Fruit fly (Drosophila melanogaster) whole organism, adult: ENCODE data around the gene Pex7.

Experiments
- CG11617 ChIP-seq: fragments of 200-800 bp; sonication (Bioruptor generic); optimal IDR thresholded peaks from 2 replicates; lab custom pipeline; 2017; ENCODE audit warnings: mild to moderate bottlenecking, missing biosample characterization, missing genetic modification reagents, missing genetic modification characterization
- CG12768 ChIP-seq: fragments of 200-800 bp; sonication (Bioruptor generic); optimal IDR thresholded peaks from 2 replicates; lab custom pipeline; 2017; ENCODE audit warnings: missing biosample characterization, missing genetic modification characterization, mild to moderate bottlenecking, moderate library complexity, missing genetic modification reagents
- CG14711 ChIP-seq: fragments of 200-800 bp; sonication (Bioruptor generic); optimal IDR thresholded peaks from 2 replicates; lab custom pipeline; 2018; ENCODE audit warnings: missing biosample characterization, mild to moderate bottlenecking, missing genetic modification characterization, moderate library complexity
- CG1620 ChIP-seq: fragments of 200-800 bp; sonication (Bioruptor generic); optimal IDR thresholded peaks from 2 replicates; lab custom pipeline; 2016; ENCODE audit warnings: missing biosample characterization, missing genetic modification characterization
- CG33017 ChIP-seq: fragments of 200-800 bp; sonication (Bioruptor generic); optimal IDR thresholded peaks from 2 replicates; lab custom pipeline; 2018; ENCODE audit warnings: missing biosample characterization, mild to moderate bottlenecking, missing genetic modification characterization, moderate library complexity
- CG5204 ChIP-seq: fragments of 200-800 bp; sonication (Bioruptor generic); optimal IDR thresholded peaks from 2 replicates; lab custom pipeline; 2016; ENCODE audit warnings: missing biosample characterization, missing genetic modification characterization
- CG7045 ChIP-seq: fragments of 200-800 bp; sonication (Bioruptor generic); optimal IDR thresholded peaks from 2 replicates; lab custom pipeline; 2017; ENCODE audit warnings: missing biosample characterization, mild to moderate bottlenecking, missing genetic modification characterization
- CG7101 ChIP-seq: fragments of 200-800 bp; sonication (Bioruptor generic); optimal IDR thresholded peaks from 2 replicates; lab custom pipeline; 2018; ENCODE audit warnings: missing biosample characterization, mild to moderate bottlenecking, missing genetic modification characterization, moderate library complexity
- Clk ChIP-seq: fragments of 200-800 bp; sonication (Bioruptor generic); optimal IDR thresholded peaks from 2 replicates; lab custom pipeline; 2017; ENCODE audit warnings: missing biosample characterization, missing genetic modification characterization
- Crg-1 ChIP-seq: fragments of 200-800 bp; sonication (Bioruptor generic); optimal IDR thresholded peaks from 2 replicates; lab custom pipeline; 2016; ENCODE audit warnings: missing biosample characterization, missing genetic modification characterization
- Hr96 ChIP-seq: fragments of 200-800 bp; sonication (Bioruptor generic); optimal IDR thresholded peaks from 2 replicates; lab custom pipeline; 2016; ENCODE audit warnings: missing biosample characterization, missing genetic modification characterization
- Mnt ChIP-seq: fragments of 200-800 bp; sonication (Bioruptor generic); optimal IDR thresholded peaks from 2 replicates; lab custom pipeline; 2016; ENCODE audit warnings: missing biosample characterization, mild to moderate bottlenecking, missing genetic modification characterization
- bab1 ChIP-seq: fragments of 200-800 bp; sonication (Bioruptor generic); optimal IDR thresholded peaks from 3 replicates; lab custom pipeline; 2019; ENCODE audit warnings: missing biosample characterization, mild to moderate bottlenecking, missing genetic modification characterization, moderate library complexity
- cic ChIP-seq: fragments of 200-800 bp; sonication (Bioruptor generic); optimal IDR thresholded peaks from 2 replicates; lab custom pipeline; 2017; ENCODE audit warnings: missing biosample characterization, mild to moderate bottlenecking, missing genetic modification characterization, moderate library complexity
- cnc ChIP-seq, 2 experiments: fragments of >200 bp; optimal IDR thresholded peaks; 2 replicates each; lab custom pipeline; 2017
- kay ChIP-seq: fragments of 200-800 bp; sonication (Bioruptor generic); peaks from one replicate; lab custom pipeline; 2016; ENCODE audit warnings: missing biosample characterization, missing genetic modification characterization, borderline replicate concordance
- ovo ChIP-seq: fragments of 200-800 bp; sonication (Bioruptor generic); optimal IDR thresholded peaks from 2 replicates; lab custom pipeline; 2016; ENCODE audit warnings: missing biosample characterization, missing genetic modification characterization
- pad ChIP-seq: fragments of 200-800 bp; sonication (Bioruptor generic); optimal IDR thresholded peaks from 3 replicates; lab custom pipeline; 2017; ENCODE audit warnings: missing biosample characterization, missing genetic modification characterization, mild to moderate bottlenecking, moderate library complexity, missing genetic modification reagents
- tj ChIP-seq: fragments of 200-800 bp; sonication (Bioruptor generic); optimal IDR thresholded peaks from 3 replicates; lab custom pipeline; 2017; ENCODE audit warnings: missing biosample characterization, mild to moderate bottlenecking, missing genetic modification characterization, moderate library complexity
- toe ChIP-seq: fragments of 200-800 bp; sonication (Bioruptor generic); optimal IDR thresholded peaks from 2 replicates; lab custom pipeline; 2016; ENCODE audit warnings: missing biosample characterization, missing genetic modification characterization

Gene Pex7

DNA sequence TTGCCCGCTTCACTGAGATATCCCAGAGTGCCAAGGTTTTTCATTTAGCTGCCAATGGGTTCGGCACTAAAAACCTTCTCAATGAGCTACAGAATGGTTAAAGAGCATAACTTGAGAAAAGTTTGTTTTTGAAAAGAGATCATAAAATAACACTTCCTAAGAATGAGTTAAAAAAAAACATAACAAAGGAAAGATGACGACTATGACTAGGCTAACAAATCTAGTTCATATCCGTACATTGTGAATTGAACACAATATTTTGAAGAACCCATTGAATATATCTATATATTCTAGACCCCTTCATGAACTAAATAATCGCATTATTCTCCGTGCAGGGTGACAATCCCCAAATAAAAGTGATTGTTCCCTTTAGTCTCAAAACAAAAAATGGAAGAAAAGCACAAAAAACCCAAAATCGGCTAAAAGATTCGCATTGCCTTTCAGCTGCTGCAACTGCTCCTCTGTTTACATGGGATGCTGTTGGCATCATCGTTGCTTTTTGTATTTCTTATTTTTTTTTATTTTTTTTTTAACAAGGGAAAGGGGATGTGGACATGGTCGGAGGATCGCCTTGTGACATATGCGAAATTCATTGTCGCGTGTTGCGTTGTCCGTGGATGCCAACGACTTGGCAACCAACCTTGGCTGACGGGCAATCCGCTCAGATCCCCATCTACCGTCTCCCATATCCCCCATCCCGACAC, 9.9 kb downstream of the Pex7 start:
- TF ChIP-seq cic = no peak
- TF ChIP-seq toe (GFP tag; lab: Kevin White, UChicago) = peak; percentile 48
- no peak for TF ChIP-seq tj (GFP tag; lab: Kevin White, UChicago)
- TF ChIP-seq kay (GFP tag; lab: Kevin White, UChicago) = peak; percentile 21
- no peak for TF ChIP-seq cnc (optimal IDR thresholded peaks at IDR 0.05; lab: Kevin White, UChicago)

DNA sequence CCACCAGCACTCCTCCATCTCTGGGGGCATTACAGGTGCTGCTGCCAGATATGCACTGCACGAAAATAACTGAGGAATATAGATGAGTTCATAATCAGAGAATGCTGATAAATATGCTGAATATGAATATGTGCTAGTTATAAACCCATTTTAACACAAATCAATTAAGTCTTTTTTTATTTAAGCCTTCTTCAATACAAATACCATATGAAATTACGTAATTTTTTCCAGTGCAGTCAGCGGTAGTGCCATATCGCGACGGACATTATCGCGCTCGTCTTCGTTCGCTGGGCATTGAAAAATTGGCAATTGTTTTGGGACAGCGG, 10.4 kb downstream of the Pex7 start:
- TF ChIP-seq CG7101 (tag; lab: Kevin White, UChicago) = peak; percentile 15
- no peak for TF ChIP-seq CG33017 (tag; lab: Kevin White, UChicago)
- peak; percentile 43 for TF ChIP-seq CG5204 (GFP tag; lab: Kevin White, UChicago)

DNA sequence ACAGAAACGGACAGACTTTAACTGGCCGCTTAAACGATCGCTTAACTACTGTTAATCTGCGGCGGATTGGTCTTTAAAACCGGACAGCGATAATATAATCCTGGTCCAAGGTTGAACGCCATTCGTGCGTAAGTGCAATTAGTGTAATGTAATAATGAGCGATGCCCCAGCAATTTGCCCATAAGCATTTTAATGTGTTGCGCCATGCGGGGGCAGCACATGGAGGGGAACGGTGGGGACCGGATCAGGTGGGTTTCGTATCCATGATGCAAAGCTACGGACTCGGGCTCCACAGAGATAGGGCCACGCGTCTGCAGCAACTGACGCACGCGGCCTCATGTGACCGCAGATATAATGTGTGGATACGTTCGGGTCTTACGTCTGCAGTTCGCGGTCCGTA, 10.8 kb downstream of the Pex7 start:
- TF ChIP-seq CG14711 (tag; lab: Kevin White, UChicago) = no peak
- TF ChIP-seq Crg-1 = no peak
- no peak for TF ChIP-seq CG7045 (GFP tag; lab: Kevin White, UChicago)
- no peak for TF ChIP-seq cnc (optimal IDR thresholded peaks at IDR 0.05; lab: Kevin White, UChicago)
- no peak for TF ChIP-seq ovo (GFP tag; lab: Kevin White, UChicago)
- no peak for TF ChIP-seq bab1
- no peak for TF ChIP-seq CG5204 (GFP tag; lab: Kevin White, UChicago)

DNA sequence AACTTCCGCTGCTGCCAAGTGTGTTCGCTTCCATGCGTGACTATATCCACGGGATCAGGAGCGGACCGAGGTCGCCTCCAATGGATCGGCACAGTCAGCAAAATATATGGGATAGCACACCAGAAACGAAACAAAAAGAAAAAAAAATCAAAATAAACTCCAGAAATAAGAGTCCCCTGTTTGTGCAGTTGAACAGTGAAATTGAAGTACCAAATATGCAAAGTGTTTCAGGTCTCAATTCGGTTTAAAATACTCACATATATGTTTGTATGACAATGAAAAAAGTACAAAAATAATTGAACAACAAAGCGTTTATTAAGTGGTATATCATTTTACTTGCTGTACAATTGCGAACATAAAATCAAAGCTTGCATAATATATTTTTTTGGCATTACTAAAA, 12.7 kb downstream of the Pex7 start:
- peak; percentile 93 for TF ChIP-seq tj (GFP tag; lab: Kevin White, UChicago)
- TF ChIP-seq ovo (GFP tag; lab: Kevin White, UChicago) = no peak

DNA sequence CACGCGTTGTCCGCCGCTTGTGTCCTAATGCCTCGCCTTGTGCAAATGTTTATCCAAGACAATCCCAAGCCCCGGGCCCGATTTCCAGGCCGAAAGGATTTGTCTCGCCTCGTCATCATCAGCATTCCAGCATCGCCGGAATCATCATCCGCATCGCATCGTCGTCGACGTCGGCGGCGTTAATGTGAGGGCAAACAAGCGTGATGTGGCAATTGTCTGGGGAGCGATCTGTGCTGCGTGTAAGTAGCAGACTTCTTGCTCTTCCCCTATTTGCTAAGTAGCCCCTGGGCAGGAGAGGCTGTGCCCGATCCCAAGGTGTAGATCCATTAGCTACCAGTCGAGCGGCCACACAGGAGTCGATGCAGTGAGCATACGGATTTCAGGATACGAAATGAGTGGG, 13.9 kb downstream of the Pex7 start:
- TF ChIP-seq CG14711 (tag; lab: Kevin White, UChicago) = no peak

DNA sequence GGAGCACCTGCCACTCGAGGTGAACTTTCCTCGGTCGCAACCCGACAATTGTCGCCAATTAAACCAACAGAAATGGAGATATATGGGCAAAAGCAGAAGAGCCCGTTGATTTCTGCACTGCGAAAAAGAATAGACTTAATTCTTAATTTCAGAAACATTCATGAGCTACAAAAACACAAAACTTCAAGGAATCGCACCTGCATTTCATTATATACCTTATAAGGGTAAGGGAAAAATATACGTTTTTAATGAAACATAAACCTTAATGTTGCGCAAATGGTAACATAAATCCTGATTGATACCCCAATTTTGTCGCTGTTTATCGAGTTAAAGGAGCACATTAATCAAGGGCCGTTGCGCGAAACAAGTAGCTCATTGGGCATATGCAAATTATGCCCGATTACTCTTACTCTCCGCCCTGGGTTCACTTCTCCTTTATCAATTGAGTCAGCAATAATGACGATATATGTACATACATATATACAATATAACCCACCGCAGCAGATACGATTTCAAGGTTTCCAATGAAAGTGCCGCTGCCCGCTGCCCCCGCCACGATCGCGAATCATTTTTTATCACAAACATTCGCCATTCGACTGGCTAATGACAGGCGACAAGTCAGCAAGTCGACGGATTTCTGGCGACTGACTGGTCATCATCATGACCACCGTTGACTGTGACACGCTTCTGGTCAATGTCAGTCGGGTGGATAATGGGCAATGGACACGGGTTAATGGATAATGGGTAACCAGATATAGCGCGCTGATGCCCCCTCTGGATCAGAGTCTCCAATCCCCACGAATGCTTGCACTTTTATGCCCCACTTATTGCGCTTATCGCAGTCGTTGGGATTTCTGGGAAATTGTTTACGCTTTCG, 15.1 kb downstream of the Pex7 start:
- TF ChIP-seq pad (GFP tag; lab: Kevin White, UChicago) (no peak), CG11617 (GFP tag; lab: Kevin White, UChicago) (no peak), cic (no peak), tj (GFP tag; lab: Kevin White, UChicago) (peak; percentile 99), CG7045 (GFP tag; lab: Kevin White, UChicago) (no peak), Crg-1 (no peak)

DNA sequence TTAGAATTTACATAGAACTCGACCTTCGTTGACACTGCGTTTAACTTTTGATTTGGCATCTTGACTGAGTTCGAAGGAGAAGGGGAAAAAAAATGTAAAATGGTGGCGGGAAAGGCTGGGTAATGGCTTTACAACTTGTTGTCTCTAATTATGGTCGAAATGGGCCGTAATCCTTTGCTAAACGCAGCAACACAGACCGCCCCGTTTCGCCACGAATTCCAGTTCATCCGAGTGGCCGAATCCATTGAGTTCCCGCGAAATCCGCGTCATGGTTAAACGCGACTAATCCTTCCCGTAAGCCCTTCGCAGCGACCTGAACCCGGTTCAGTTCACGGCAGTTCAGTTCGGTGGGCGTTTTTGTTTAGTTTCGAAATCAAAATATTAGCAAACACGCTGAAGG, 19.2 kb downstream of the Pex7 start:
- TF ChIP-seq Crg-1 (no peak), CG12768 (GFP tag; lab: Kevin White, UChicago) (no peak), cnc (optimal IDR thresholded peaks at IDR 0.05; lab: Kevin White, UChicago) (no peak), CG1620 (no peak), Mnt (no peak)

DNA sequence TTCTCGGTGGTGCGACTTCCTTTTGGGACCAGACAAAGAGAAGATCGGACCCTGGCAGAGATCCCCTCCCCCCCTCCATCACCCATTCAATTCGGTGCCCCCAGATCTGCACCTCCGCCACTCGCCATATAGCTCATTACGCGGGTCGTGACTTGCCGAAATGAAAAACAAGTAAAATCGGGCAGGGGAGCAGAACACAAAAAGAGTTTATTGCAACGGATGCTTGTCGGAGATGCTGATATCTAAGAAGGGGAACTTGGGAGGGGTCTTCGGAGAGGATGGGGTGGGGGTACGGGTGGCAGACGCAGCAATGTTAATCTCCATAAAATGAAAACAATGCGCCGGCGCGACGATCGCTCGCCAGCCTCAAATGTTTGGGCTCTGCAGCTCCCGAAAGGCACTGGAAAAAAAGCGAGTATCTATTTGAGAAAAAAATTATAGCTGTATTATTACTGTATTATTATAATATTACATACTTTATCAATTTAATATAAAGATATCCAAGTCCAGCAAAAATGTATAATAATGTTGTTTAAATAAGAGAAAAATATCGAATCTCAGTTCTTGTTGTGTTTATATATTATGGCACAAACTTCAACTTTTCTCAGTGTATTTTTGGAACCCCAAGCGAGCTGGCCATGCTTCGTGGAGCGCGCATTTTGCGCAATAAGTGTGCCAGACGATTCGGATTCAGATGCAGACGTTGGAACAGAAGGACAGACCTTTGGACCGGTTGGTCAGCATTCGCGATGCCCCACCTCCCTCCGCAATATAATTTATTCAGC, 21.1 kb downstream of the Pex7 start:
- TF ChIP-seq CG5204 (GFP tag; lab: Kevin White, UChicago) = no peak
- no peak for TF ChIP-seq Crg-1

DNA sequence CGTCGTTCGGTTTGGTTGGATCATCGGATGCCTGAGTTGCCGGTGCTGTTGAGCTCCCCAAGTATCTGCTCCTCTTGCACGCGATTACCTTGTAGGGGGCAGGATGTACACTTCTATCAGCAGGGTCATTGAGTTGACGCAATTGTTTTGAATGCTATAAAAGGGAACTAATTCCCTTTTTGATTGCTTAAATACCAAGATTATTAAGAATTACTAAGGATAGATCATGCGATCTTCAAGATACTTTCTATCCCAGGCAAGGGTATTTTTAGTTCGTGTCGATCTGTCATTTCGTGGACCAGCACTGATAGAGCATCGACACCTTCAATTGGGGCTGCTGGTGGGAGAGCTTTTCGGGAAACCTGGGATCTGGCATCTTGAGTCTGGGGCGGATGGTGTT, 22.1 kb downstream of the Pex7 start:
- no peak for TF ChIP-seq CG11617 (GFP tag; lab: Kevin White, UChicago)
- no peak for TF ChIP-seq ovo (GFP tag; lab: Kevin White, UChicago)
- TF ChIP-seq CG12768 (GFP tag; lab: Kevin White, UChicago) = no peak
- no peak for TF ChIP-seq bab1
- no peak for TF ChIP-seq Hr96 (GFP tag; lab: Kevin White, UChicago)
- no peak for TF ChIP-seq kay (GFP tag; lab: Kevin White, UChicago)
- TF ChIP-seq Crg-1 = no peak
- no peak for TF ChIP-seq CG7101 (tag; lab: Kevin White, UChicago)
- no peak for TF ChIP-seq cnc (optimal IDR thresholded peaks at IDR 0.05; lab: Kevin White, UChicago)
- no peak for TF ChIP-seq pad (GFP tag; lab: Kevin White, UChicago)
- no peak for TF ChIP-seq CG7045 (GFP tag; lab: Kevin White, UChicago)
- TF ChIP-seq Clk = no peak
- TF ChIP-seq CG33017 (tag; lab: Kevin White, UChicago) = no peak
- TF ChIP-seq CG1620 = no peak
- TF ChIP-seq cic = no peak
- no peak for TF ChIP-seq CG14711 (tag; lab: Kevin White, UChicago)
- TF ChIP-seq toe (GFP tag; lab: Kevin White, UChicago) = no peak
